Worm (Caenorhabditis elegans) whole organism, early embryonic: ENCODE measurements around the gene F09E5.8.

Experiments used
- B0310.2 ChIP-seq: sonication (generic microtip); optimal IDR thresholded peaks from 2 replicates; lab custom pipeline; 2016; ENCODE audit warnings: mild to moderate bottlenecking, missing genetic modification characterization, missing compliant biosample characterization
- F13C5.2 ChIP-seq: sonication (generic microtip); optimal IDR thresholded peaks from 2 replicates; lab custom pipeline; 2017; ENCODE audit warnings: mild to moderate bottlenecking, missing genetic modification characterization, inconsistent platforms, missing compliant biosample characterization
- aly-1 ChIP-seq: sonication (generic microtip); optimal IDR thresholded peaks from 2 replicates; lab custom pipeline; 2016; ENCODE audit warnings: missing genetic modification characterization, missing compliant biosample characterization
- ama-1 ChIP-seq: fragments of 150-350 bp; optimal IDR thresholded peaks from 2 replicates; lab custom pipeline; 2014
- ceh-13 ChIP-seq: fragments of 200-800 bp; sonication (Bioruptor generic); optimal IDR thresholded peaks from 2 replicates; lab custom pipeline; 2018; ENCODE audit warnings: mild to moderate bottlenecking, missing genetic modification characterization, missing compliant biosample characterization
- ceh-36 ChIP-seq: sonication (generic microtip); optimal IDR thresholded peaks from 2 replicates; lab custom pipeline; 2016; ENCODE audit warnings: missing genetic modification characterization, inconsistent platforms, missing compliant biosample characterization
- ets-7 ChIP-seq: sonication (generic microtip); optimal IDR thresholded peaks from 2 replicates; lab custom pipeline; 2016; ENCODE audit warnings: missing genotype, missing genetic modification characterization, missing compliant biosample characterization
- flt-1 ChIP-seq: fragments of 200-800 bp; sonication (Bioruptor generic); IDR thresholded peaks from 2 replicates; pipeline ENCODE4 v1.3.6; 2022; ENCODE audit warnings: missing genetic modification characterization, missing compliant biosample characterization
- hmbx-1 ChIP-seq: sonication (generic microtip); optimal IDR thresholded peaks from 2 replicates; lab custom pipeline; 2016; ENCODE audit warnings: mild to moderate bottlenecking, missing genetic modification characterization, missing compliant biosample characterization
- hmg-4 ChIP-seq: fragments of 200-800 bp; sonication (Bioruptor generic); optimal IDR thresholded peaks from 2 replicates; lab custom pipeline; 2018; ENCODE audit warnings: mild to moderate bottlenecking, missing genetic modification characterization, missing compliant biosample characterization
- hnd-1 ChIP-seq: sonication (generic microtip); optimal IDR thresholded peaks from 2 replicates; lab custom pipeline; 2016; ENCODE audit warnings: missing genetic modification characterization, missing compliant biosample characterization
- pes-1 ChIP-seq: fragments of 200-800 bp; sonication (Bioruptor generic); IDR thresholded peaks from 2 replicates; pipeline ENCODE4 v1.3.6; 2022; ENCODE audit warnings: missing genetic modification reagents, missing genetic modification characterization, missing compliant biosample characterization
- scrt-1 ChIP-seq: fragments of 200-800 bp; sonication (Bioruptor generic); IDR thresholded peaks from 2 replicates; pipeline ENCODE4 v1.3.6; 2022; ENCODE audit warnings: missing genetic modification characterization, missing compliant biosample characterization
- sea-1 ChIP-seq: fragments of 200-800 bp; sonication (Bioruptor generic); conservative IDR thresholded peaks from 2 replicates; pipeline ENCODE4 v1.3.6; 2022; ENCODE audit warnings: missing genetic modification characterization, missing compliant biosample characterization
- tbx-11 ChIP-seq: fragments of 200-800 bp; sonication (Bioruptor generic); IDR thresholded peaks from 2 replicates; pipeline ENCODE4 v1.3.6; 2022; ENCODE audit warnings: missing genetic modification characterization, missing compliant biosample characterization
- tbx-37 ChIP-seq: fragments of 200-800 bp; sonication (Bioruptor generic); conservative IDR thresholded peaks from 2 replicates; pipeline ENCODE4 v1.3.6; 2022; ENCODE audit warnings: missing genetic modification reagents, missing genetic modification characterization, missing compliant biosample characterization
- tra-4 ChIP-seq: sonication (generic microtip); optimal IDR thresholded peaks from 2 replicates; lab custom pipeline; 2017; ENCODE audit warnings: missing genetic modification characterization, missing compliant biosample characterization

Gene F09E5.8

DNA sequence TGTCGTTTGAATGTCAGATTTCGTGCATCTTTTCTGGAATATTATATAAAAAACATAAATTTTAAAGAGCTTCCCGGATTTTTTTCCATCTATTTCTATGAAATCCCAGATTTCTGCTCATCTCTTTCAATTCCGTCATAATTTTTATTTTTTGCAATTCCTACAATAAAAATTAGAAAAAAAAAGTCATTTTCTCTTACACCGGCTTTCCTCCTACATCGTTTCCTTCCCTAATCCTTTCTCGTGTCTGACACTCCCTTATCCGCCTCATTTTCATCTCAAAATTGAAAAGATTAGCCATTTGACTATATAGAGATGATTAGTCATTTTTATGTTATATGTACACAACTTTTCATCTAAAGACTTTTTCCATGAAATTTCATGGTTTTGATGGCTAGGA lies 39.7 kb upstream of the F09E5.8 start:
- no peak for TF ChIP-seq scrt-1 (GFP tag; lab: Robert Waterston, UW)
- TF ChIP-seq aly-1 (tag; lab: Kevin White, UChicago) = no peak
- TF ChIP-seq F13C5.2 = no peak
- no peak for TF ChIP-seq hnd-1
- TF ChIP-seq ceh-13 = no peak
- TF ChIP-seq ama-1 = no peak
- TF ChIP-seq tra-4 (tag; lab: Kevin White, UChicago) = no peak
- TF ChIP-seq sea-1 = no peak
- TF ChIP-seq tbx-11 = no peak
- no peak for TF ChIP-seq tbx-37 (GFP tag; lab: Robert Waterston, UW)
- TF ChIP-seq ets-7 (tag; lab: Kevin White, UChicago) = no peak

DNA sequence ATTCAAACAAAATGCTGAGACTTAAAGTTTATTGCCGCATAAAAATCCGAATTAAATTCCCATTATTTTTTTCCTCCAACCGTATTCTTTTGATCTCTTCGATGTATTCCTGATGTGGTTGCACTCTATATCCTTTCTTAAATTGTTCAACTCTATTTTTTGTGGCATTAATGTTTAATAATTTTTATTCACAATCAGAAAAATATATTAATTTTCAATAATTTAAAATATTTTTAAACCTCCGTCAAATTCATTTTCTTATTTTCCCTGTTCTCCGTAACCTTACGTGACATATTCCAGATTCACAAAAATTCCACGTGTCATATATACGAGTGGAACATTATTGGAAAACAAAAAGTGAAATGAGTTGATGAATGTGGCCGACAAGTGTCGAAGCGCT lies 38.7 kb upstream of the F09E5.8 start, which contains the start of gene gcy-12:
gcy-12 (plus strand) TSS at position 301 of the 400 bp plus-strand sequence.
- TF ChIP-seq hmbx-1 (tag; lab: Kevin White, UChicago) (no peak), flt-1 (GFP tag; lab: Robert Waterston, UW) (no peak), hnd-1 (no peak), ceh-36 (tag; lab: Kevin White, UChicago) (no peak), tra-4 (tag; lab: Kevin White, UChicago) (no peak), ceh-13 (no peak), F13C5.2 (no peak), hmg-4 (GFP tag; lab: Kevin White, UChicago) (no peak), aly-1 (tag; lab: Kevin White, UChicago) (no peak), pes-1 (GFP tag; lab: Robert Waterston, UW) (no peak), scrt-1 (GFP tag; lab: Robert Waterston, UW) (no peak)

DNA sequence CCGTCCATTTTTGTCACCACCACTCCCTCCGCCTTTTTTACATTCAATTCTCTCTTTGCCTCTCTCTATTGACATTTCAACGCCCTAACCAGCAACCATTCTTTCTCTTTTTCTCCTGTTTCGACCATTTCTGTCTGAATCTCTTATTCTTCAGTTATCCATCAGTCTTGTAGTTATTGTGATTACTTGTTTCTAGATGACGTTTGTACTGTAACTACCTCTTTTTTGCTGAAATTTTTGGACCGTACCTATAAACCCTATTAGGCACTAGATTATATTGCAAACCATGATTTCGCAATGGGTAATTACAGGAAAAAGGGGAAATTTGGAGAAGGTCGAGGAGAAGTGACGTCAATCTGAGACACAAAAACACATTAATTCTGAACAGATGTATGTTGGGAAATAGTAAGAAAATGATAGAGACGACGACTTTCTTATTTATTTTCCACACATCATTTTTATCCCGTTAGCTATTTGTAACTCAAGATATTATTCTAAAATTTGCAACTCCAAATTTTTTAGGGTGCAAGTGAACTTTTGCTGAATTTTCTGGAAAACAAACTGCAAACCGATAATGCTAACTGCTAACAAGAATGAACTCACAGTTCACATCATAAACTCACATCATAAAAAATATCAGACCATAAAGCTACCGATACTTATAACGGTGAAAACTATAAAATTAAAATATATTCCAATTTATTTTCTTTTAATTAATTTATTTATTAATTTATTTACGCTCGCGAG lies 30.1 kb upstream of the F09E5.8 start:
- TF ChIP-seq ama-1 (no peak), sea-1 (no peak), scrt-1 (GFP tag; lab: Robert Waterston, UW) (no peak), ceh-36 (tag; lab: Kevin White, UChicago) (no peak), flt-1 (GFP tag; lab: Robert Waterston, UW) (no peak), hnd-1 (no peak), tbx-11 (no peak), aly-1 (tag; lab: Kevin White, UChicago) (no peak), F13C5.2 (no peak), B0310.2 (no peak), hmg-4 (GFP tag; lab: Kevin White, UChicago) (no peak), hmbx-1 (tag; lab: Kevin White, UChicago) (no peak), pes-1 (GFP tag; lab: Robert Waterston, UW) (no peak), ceh-13 (no peak), tra-4 (tag; lab: Kevin White, UChicago) (no peak), tbx-37 (GFP tag; lab: Robert Waterston, UW) (no peak), ets-7 (tag; lab: Kevin White, UChicago) (no peak)

DNA sequence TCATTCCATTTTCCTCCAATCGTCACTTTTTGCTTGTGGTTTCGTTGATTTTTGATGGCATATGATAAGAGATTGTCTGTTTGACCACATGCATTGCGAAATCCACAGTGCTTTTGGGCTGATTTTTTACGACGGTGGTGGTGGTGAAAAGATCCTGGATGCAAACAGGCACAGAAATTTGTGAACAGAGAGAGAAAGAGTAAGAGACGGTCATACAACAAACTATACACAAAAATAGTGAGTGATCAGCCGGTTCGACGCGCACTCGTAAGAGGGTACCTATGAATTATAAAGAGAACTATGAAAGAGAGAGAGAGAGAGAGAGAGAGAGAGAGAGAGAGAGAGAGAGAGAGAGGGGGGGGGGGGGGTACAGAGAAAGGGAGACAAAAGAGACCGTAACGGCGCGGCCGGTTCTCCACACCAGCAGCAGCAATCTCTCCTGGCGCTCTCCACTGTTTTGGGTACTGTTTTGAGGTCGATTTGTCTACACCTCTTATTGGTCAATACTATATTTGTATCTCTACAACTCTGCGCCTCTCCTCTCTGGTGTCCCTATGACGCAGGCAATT lies 28.7 kb upstream of the F09E5.8 start:
- peak; percentile 29 for TF ChIP-seq ceh-36 (tag; lab: Kevin White, UChicago)
- TF ChIP-seq hmg-4 (GFP tag; lab: Kevin White, UChicago) = peak; percentile 42
- no peak for TF ChIP-seq tra-4 (tag; lab: Kevin White, UChicago)
- no peak for TF ChIP-seq scrt-1 (GFP tag; lab: Robert Waterston, UW)

DNA sequence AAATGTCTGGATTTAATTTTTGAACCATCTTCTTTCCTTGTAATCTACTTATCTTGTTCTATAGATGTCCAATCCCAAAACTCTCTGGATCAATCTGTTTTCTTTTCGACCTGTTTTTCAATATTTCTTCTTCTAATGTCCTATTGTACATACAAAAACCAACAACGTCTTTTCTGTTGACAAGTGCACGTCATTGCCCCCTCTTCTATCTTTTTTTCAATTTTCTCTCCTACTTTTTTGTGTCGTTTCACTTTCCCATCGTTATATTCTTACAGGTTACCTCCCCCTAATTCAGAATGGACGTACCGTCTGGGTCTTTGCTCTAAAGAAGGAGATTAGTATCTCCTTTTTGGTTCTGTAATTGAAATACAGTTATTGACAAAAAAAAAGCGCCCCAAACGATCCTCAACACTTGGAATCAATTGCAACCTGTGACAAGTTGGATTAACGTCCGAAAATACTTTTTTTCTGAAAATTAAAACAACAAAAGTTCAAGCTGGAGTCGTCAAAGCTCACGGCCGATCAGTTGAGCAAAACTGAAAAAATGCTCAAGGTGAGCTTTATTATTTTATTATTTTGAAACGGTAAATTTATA lies 27.6 kb upstream of the F09E5.8 start, which contains the start of gene vhp-1:
vhp-1 (plus strand) TSS at position 545 of the 595 bp plus-strand sequence.
- TF ChIP-seq tbx-37 (GFP tag; lab: Robert Waterston, UW) = no peak
- TF ChIP-seq pes-1 (GFP tag; lab: Robert Waterston, UW) = no peak
- no peak for TF ChIP-seq flt-1 (GFP tag; lab: Robert Waterston, UW)
- no peak for TF ChIP-seq hnd-1
- no peak for TF ChIP-seq hmg-4 (GFP tag; lab: Kevin White, UChicago)
- no peak for TF ChIP-seq tra-4 (tag; lab: Kevin White, UChicago)

DNA sequence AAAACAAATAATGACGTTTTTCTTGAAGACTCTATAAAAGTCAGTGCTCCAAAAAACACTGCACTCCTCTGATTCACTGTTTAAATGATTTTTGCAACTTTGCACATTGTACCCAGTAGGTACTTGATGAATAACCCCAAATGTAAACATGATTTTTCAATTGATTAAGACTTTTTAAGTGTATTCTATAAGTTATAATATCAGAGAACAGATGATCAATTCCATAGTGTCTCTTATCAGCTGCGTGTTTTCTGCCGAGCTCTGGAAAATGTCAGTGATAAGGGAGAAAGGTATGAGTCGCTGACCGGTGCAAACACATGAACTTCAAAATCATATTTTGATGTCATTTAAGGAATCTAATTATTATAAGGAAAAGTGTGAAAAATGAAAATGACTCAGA lies 26.7 kb upstream of the F09E5.8 start:
- TF ChIP-seq aly-1 (tag; lab: Kevin White, UChicago) (no peak), F13C5.2 (no peak), ceh-13 (no peak), pes-1 (GFP tag; lab: Robert Waterston, UW) (no peak), ama-1 (no peak), scrt-1 (GFP tag; lab: Robert Waterston, UW) (no peak), ets-7 (tag; lab: Kevin White, UChicago) (no peak), hmg-4 (GFP tag; lab: Kevin White, UChicago) (no peak), tbx-11 (no peak), ceh-36 (tag; lab: Kevin White, UChicago) (no peak), tbx-37 (GFP tag; lab: Robert Waterston, UW) (no peak), flt-1 (GFP tag; lab: Robert Waterston, UW) (no peak), hmbx-1 (tag; lab: Kevin White, UChicago) (no peak), hnd-1 (no peak), B0310.2 (no peak)

DNA sequence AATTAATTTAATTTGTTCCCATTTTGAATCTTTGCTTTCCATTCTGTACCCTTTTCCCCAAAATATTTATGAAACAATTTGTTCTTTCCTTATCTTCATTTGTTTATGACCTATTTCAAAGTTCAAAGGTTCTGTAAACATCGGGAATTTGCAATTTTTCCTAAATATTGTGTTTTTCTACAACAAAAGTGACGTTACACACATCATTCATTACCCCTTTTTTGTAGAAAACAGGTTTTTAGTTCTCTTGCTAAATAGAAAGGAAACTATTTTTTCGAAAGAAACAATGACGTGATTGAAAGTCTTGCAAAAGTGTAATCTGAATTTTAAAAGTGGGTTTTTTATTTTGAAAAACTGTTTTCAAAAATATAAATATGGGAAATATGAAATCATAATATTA lies 25.8 kb upstream of the F09E5.8 start:
- TF ChIP-seq tbx-37 (GFP tag; lab: Robert Waterston, UW) (no peak), pes-1 (GFP tag; lab: Robert Waterston, UW) (no peak), aly-1 (tag; lab: Kevin White, UChicago) (no peak), ama-1 (no peak), hnd-1 (no peak), tra-4 (tag; lab: Kevin White, UChicago) (no peak)
